Fruit fly (Drosophila melanogaster) S2 (cell line): ENCODE data around the gene CG8673.

Experiments used
- CG8478 ChIP-seq: fragments of >200 bp; optimal IDR thresholded peaks from 2 replicates; lab custom pipeline; 2018
- CTCF ChIP-seq, 2 experiments: fragments of >200 bp; optimal IDR thresholded peaks; 2 replicates each; lab custom pipeline; 2018

- TF ChIP-seq CTCF (optimal IDR thresholded peaks at IDR 0.05; lab: Kevin White, UChicago) (no peak), CG8478 (lab: Kevin White, UChicago) (no peak)
Measured at dm6 chr2L:8100489-8101352, 23.4 kb upstream of the CG8673 start.
